Worm (Caenorhabditis elegans): ENCODE data around the gene gpx-3.

DNA sequence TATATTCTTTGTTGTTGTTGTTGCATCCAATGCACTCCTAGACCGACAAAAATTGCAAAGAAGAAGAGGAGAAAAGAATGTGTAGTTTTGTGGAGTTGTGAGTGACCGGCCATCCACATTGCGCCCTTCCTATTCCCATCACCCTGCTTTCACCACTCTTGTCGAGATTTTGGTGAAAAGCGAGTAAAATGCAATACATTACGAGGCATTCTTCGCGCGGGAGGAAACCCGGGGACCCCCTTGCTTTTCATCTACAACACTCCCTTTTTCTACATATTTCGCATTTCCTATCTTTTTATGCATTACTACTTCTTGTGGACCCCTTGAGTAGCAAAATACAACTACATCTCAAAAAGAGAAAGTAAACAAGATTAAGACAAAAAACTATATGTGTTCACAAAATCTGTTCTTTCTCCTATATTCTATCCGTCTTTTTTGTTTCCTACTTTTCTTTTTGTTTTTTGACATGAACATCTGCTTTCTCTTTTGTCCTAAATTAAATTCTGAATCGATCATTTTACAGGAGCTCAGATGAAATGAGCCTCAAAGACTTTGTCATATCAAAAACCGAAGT lies 22.4 kb downstream of the gpx-3 start, which contains the start of gene C11E4.6:
- no peak for TF ChIP-seq dao-5 (tag; optimal IDR thresholded peaks at IDR 0.05)
- no peak for TF ChIP-seq him-1 (tag; optimal IDR thresholded peaks at IDR 0.05)
